Fruit fly (Drosophila melanogaster) whole organism, embryonic: ENCODE data around the gene amos.
A peak's percentile ranks its signal among the peaks of the same experiment; 100 is the strongest.

Experiments
- CG10366 ChIP-seq: fragments of 200-800 bp; sonication (Bioruptor generic); IDR thresholded peaks from 2 replicates; pipeline ENCODE4 v1.3.6; 2022; ENCODE audit warnings: missing biosample characterization, missing genetic modification characterization
- CG10431 ChIP-seq: fragments of 200-800 bp; sonication (Bioruptor generic); optimal IDR thresholded peaks from 3 replicates; lab custom pipeline; 2018; ENCODE audit warnings: missing biosample characterization, mild to moderate bottlenecking, missing genetic modification characterization
- CG11723 ChIP-seq: fragments of 200-800 bp; sonication (Bioruptor generic); optimal IDR thresholded peaks from 2 replicates; lab custom pipeline; 2017; ENCODE audit warnings: missing biosample characterization, mild to moderate bottlenecking, missing genetic modification characterization
- CG12155 ChIP-seq: fragments of 200-800 bp; sonication (Bioruptor generic); optimal IDR thresholded peaks from 3 replicates; lab custom pipeline; 2016; ENCODE audit warnings: missing biosample characterization, missing genetic modification characterization
- CG13775 ChIP-seq: fragments of 200-800 bp; sonication (Bioruptor generic); optimal IDR thresholded peaks from 3 replicates; lab custom pipeline; 2017; ENCODE audit warnings: missing biosample characterization, mild to moderate bottlenecking, missing genetic modification characterization
- CG14014 ChIP-seq: fragments of 200-800 bp; sonication (Bioruptor generic); IDR thresholded peaks from 2 replicates; pipeline ENCODE4 v1.3.6; 2022; ENCODE audit warnings: missing biosample characterization, missing genetic modification characterization
- CG14050 ChIP-seq: fragments of 200-800 bp; sonication (Bioruptor generic); IDR thresholded peaks from 3 replicates; pipeline ENCODE4 v1.3.6; 2022; ENCODE audit warnings: missing biosample characterization, missing genetic modification characterization
- CG15073 ChIP-seq: fragments of 200-800 bp; sonication (Bioruptor generic); optimal IDR thresholded peaks from 2 replicates; lab custom pipeline; 2016; ENCODE audit warnings: missing biosample characterization, missing genetic modification characterization
- CG15601 ChIP-seq: fragments of 200-800 bp; sonication (Bioruptor generic); optimal IDR thresholded peaks from 3 replicates; lab custom pipeline; 2019; ENCODE audit warnings: missing biosample characterization, mild to moderate bottlenecking, missing genetic modification characterization, moderate library complexity
- CG17359 ChIP-seq: fragments of 200-800 bp; sonication (Bioruptor generic); optimal IDR thresholded peaks from 3 replicates; lab custom pipeline; 2018; ENCODE audit warnings: missing biosample characterization, mild to moderate bottlenecking, missing genetic modification characterization, moderate library complexity
- CG18599 ChIP-seq: fragments of 200-800 bp; sonication (Bioruptor generic); optimal IDR thresholded peaks from 3 replicates; lab custom pipeline; 2017; ENCODE audit warnings: missing biosample characterization, missing genetic modification characterization, mild to moderate bottlenecking, moderate library complexity, missing genetic modification reagents
- CG2129 ChIP-seq: fragments of 200-800 bp; sonication (Bioruptor generic); IDR thresholded peaks from 2 replicates; pipeline ENCODE4 v1.3.6; 2022; ENCODE audit warnings: missing biosample characterization, missing genetic modification characterization; ENCODE audit not compliant: partially characterized antibody
- CG34422 ChIP-seq: fragments of 200-800 bp; sonication (Bioruptor generic); IDR thresholded peaks from 3 replicates; pipeline ENCODE4 v1.3.6; 2022; ENCODE audit warnings: missing biosample characterization, missing genetic modification characterization
- CG4360 ChIP-seq: fragments of 200-800 bp; sonication (Bioruptor generic); IDR thresholded peaks from 2 replicates; pipeline ENCODE4 v1.3.6; 2022; ENCODE audit warnings: missing biosample characterization, missing genetic modification characterization
- CG4617 ChIP-seq: fragments of 200-800 bp; sonication (Bioruptor generic); optimal IDR thresholded peaks from 3 replicates; lab custom pipeline; 2016; ENCODE audit warnings: missing biosample characterization, missing genetic modification characterization, borderline replicate concordance
- CG6683 ChIP-seq: fragments of 200-800 bp; sonication (Bioruptor generic); optimal IDR thresholded peaks from 2 replicates; lab custom pipeline; 2017; ENCODE audit warnings: missing biosample characterization, mild to moderate bottlenecking, missing genetic modification characterization, missing genetic modification reagents
- CG8478 ChIP-seq: fragments of >200 bp; optimal IDR thresholded peaks from 2 replicates; lab custom pipeline; 2018
- Camta ChIP-seq: fragments of 200-800 bp; sonication (Bioruptor generic); optimal IDR thresholded peaks from 2 replicates; lab custom pipeline; 2016; ENCODE audit warnings: missing biosample characterization, missing genetic modification characterization
- Chrac-16 ChIP-seq: fragments of 200-800 bp; sonication (Bioruptor generic); optimal IDR thresholded peaks from 3 replicates; lab custom pipeline; 2016; ENCODE audit warnings: missing biosample characterization, missing genetic modification characterization
- D ChIP-seq, 2 experiments: fragments of 200-800 bp in 1 of 2; fragments of >200 bp in 1 of 2; sonication (Bioruptor generic) in 1 of 2; optimal IDR thresholded peaks; 2 replicates in 1 of 2; 3 replicates in 1 of 2; lab custom pipeline; 2017; ENCODE audit warnings: mild to moderate bottlenecking in 1 of 2, missing biosample characterization in 1 of 2, missing genetic modification characterization in 1 of 2, missing genetic modification reagents in 1 of 2
- ERR ChIP-seq: fragments of 200-800 bp; sonication (Bioruptor generic); optimal IDR thresholded peaks from 2 replicates; lab custom pipeline; 2016; ENCODE audit warnings: missing biosample characterization, missing genetic modification characterization
- H2.0 ChIP-seq: fragments of 200-800 bp; sonication (Bioruptor generic); IDR thresholded peaks from 2 replicates; pipeline ENCODE4 v1.3.6; 2022; ENCODE audit warnings: missing biosample characterization, missing genetic modification characterization
- HLH54F ChIP-seq: fragments of 200-800 bp; sonication (Bioruptor generic); optimal IDR thresholded peaks from 3 replicates; lab custom pipeline; 2016; ENCODE audit warnings: missing biosample characterization, missing genetic modification characterization
- Kr ChIP-seq: fragments of 200-800 bp; sonication (Bioruptor generic); optimal IDR thresholded peaks from 2 replicates; lab custom pipeline; 2017; ENCODE audit warnings: missing biosample characterization, mild to moderate bottlenecking, missing genetic modification characterization
- Nf-YB ChIP-seq: fragments of 200-800 bp; sonication (Bioruptor generic); optimal IDR thresholded peaks from 3 replicates; lab custom pipeline; 2019; ENCODE audit warnings: missing biosample characterization, mild to moderate bottlenecking, missing genetic modification characterization, moderate library complexity
- PHDP ChIP-seq: fragments of 200-800 bp; sonication (Bioruptor generic); optimal IDR thresholded peaks from 3 replicates; lab custom pipeline; 2018; ENCODE audit warnings: missing biosample characterization, mild to moderate bottlenecking, missing genetic modification characterization, moderate library complexity
- Sox100B ChIP-seq: fragments of 200-800 bp; sonication (Bioruptor generic); optimal IDR thresholded peaks from 3 replicates; lab custom pipeline; 2018; ENCODE audit warnings: missing biosample characterization, mild to moderate bottlenecking, missing genetic modification characterization
- Spps ChIP-seq: fragments of 200-800 bp; sonication (Bioruptor generic); optimal IDR thresholded peaks from 2 replicates; lab custom pipeline; 2018; ENCODE audit warnings: missing biosample characterization, mild to moderate bottlenecking, missing genetic modification characterization
- ara ChIP-seq: fragments of 200-800 bp; sonication (Bioruptor generic); IDR thresholded peaks from 2 replicates; pipeline ENCODE4 v1.3.6; 2022; ENCODE audit warnings: missing biosample characterization, missing genetic modification characterization
- cas ChIP-seq: fragments of 200-800 bp; sonication (Bioruptor generic); IDR thresholded peaks from 2 replicates; pipeline ENCODE4 v1.3.6; 2022; ENCODE audit warnings: missing biosample characterization, missing genetic modification characterization
- cato ChIP-seq: fragments of 200-800 bp; sonication (Bioruptor generic); optimal IDR thresholded peaks from 2 replicates; lab custom pipeline; 2016; ENCODE audit warnings: missing biosample characterization, missing genetic modification characterization, borderline replicate concordance
- croc ChIP-seq: fragments of 200-800 bp; sonication (Bioruptor generic); conservative IDR thresholded peaks from 3 replicates; pipeline ENCODE4 v1.3.6; 2022; ENCODE audit warnings: missing biosample characterization, missing genetic modification characterization
- crol ChIP-seq: fragments of 200-800 bp; sonication (Bioruptor generic); IDR thresholded peaks from 2 replicates; pipeline ENCODE4 v1.3.6; 2022; ENCODE audit warnings: missing biosample characterization, missing genetic modification characterization
- danr ChIP-seq: fragments of 200-800 bp; sonication (Bioruptor generic); IDR thresholded peaks from 2 replicates; pipeline ENCODE4 v1.3.6; 2022; ENCODE audit warnings: missing biosample characterization, missing genetic modification characterization
- dysf ChIP-seq: fragments of 200-800 bp; sonication (Bioruptor generic); IDR thresholded peaks from 3 replicates; pipeline ENCODE4 v1.3.6; 2022; ENCODE audit warnings: missing biosample characterization, missing genetic modification characterization
- eyg ChIP-seq: fragments of 200-800 bp; sonication (Bioruptor generic); optimal IDR thresholded peaks from 3 replicates; lab custom pipeline; 2016; ENCODE audit warnings: missing biosample characterization, missing genetic modification characterization
- ftz-f1 ChIP-seq: fragments of 200-800 bp; sonication (Bioruptor generic); optimal IDR thresholded peaks from 2 replicates; lab custom pipeline; 2016; ENCODE audit warnings: missing biosample characterization, missing genetic modification characterization
- kay ChIP-seq: fragments of 200-800 bp; sonication (Bioruptor generic); optimal IDR thresholded peaks from 2 replicates; lab custom pipeline; 2016; ENCODE audit warnings: missing biosample characterization, missing genetic modification characterization
- ken ChIP-seq: fragments of 200-800 bp; sonication (Bioruptor generic); IDR thresholded peaks from 3 replicates; pipeline ENCODE4 v1.3.6; 2022; ENCODE audit warnings: missing biosample characterization, missing genetic modification characterization
- lmd ChIP-seq: fragments of 200-800 bp; sonication (Bioruptor generic); IDR thresholded peaks from 2 replicates; pipeline ENCODE4 v1.3.6; 2022; ENCODE audit warnings: missing biosample characterization, missing genetic modification characterization
- pnt ChIP-seq: fragments of 200-800 bp; sonication (Bioruptor generic); optimal IDR thresholded peaks from 3 replicates; lab custom pipeline; 2016; ENCODE audit warnings: missing biosample characterization, missing genetic modification characterization
- repo ChIP-seq: fragments of 200-800 bp; sonication (Bioruptor generic); optimal IDR thresholded peaks from 2 replicates; lab custom pipeline; 2016; ENCODE audit warnings: missing biosample characterization, missing genetic modification characterization
- schlank ChIP-seq: fragments of 200-800 bp; sonication (Bioruptor generic); optimal IDR thresholded peaks from 2 replicates; lab custom pipeline; 2018; ENCODE audit warnings: missing biosample characterization, mild to moderate bottlenecking, missing genetic modification characterization
- slou ChIP-seq: fragments of 200-800 bp; sonication (Bioruptor generic); optimal IDR thresholded peaks from 3 replicates; lab custom pipeline; 2016; ENCODE audit warnings: missing biosample characterization, missing genetic modification characterization
- tgo ChIP-seq: fragments of 200-800 bp; sonication (Bioruptor generic); IDR thresholded peaks from 3 replicates; pipeline ENCODE4 v1.3.6; 2022; ENCODE audit warnings: missing biosample characterization, missing genetic modification characterization
- toy ChIP-seq: fragments of 200-800 bp; sonication (Bioruptor generic); IDR thresholded peaks from 2 replicates; pipeline ENCODE4 v1.3.6; 2022; ENCODE audit warnings: missing biosample characterization, missing genetic modification characterization
- ttk ChIP-seq: fragments of 200-800 bp; sonication (Bioruptor generic); IDR thresholded peaks from 2 replicates; pipeline ENCODE4 v2.1.2; 2022; ENCODE audit warnings: missing biosample characterization, missing genetic modification characterization
- unc-4 ChIP-seq: fragments of 200-800 bp; sonication (Bioruptor generic); IDR thresholded peaks from 2 replicates; pipeline ENCODE4 v1.3.6; 2022; ENCODE audit warnings: missing biosample characterization, missing genetic modification characterization; ENCODE audit not compliant: partially characterized antibody
- zf30C ChIP-seq: fragments of 200-800 bp; sonication (Bioruptor generic); optimal IDR thresholded peaks from 3 replicates; lab custom pipeline; 2018; ENCODE audit warnings: missing biosample characterization, mild to moderate bottlenecking, missing genetic modification characterization

amos gene

dm6 chr2L:18566235-18567158, 30.2 kb downstream of the amos start (continued):
- TF ChIP-seq ERR (GFP tag; lab: Kevin White, UChicago) (no peak), CG14050 (GFP tag; lab: Robert Waterston, UW) (no peak), D (optimal IDR thresholded peaks at IDR 0.05; lab: Kevin White, UChicago) (no peak), D (GFP tag; optimal IDR thresholded peaks at IDR 0.05; lab: Kevin White, UChicago) (peak; percentile 16), H2.0 (GFP tag; lab: Robert Waterston, UW) (no peak), cato (no peak), CG4617 (GFP tag; lab: Kevin White, UChicago) (no peak), CG13775 (peak; percentile 26), CG8478 (lab: Kevin White, UChicago) (no peak), croc (GFP tag; lab: Robert Waterston, UW) (no peak), schlank (tag; lab: Kevin White, UChicago) (no peak), CG18599 (GFP tag; lab: Kevin White, UChicago) (no peak), Chrac-16 (GFP tag; lab: Kevin White, UChicago) (peak; percentile 9), danr (GFP tag; lab: Robert Waterston, UW) (no peak), CG6683 (GFP tag; lab: Kevin White, UChicago) (no peak), CG10431 (no peak), crol (GFP tag; lab: Robert Waterston, UW) (no peak), zf30C (GFP tag; lab: Kevin White, UChicago) (peak; percentile 46), CG12155 (peak; percentile 16), PHDP (peak; percentile 54), ftz-f1 (peak; percentile 65), toy (no peak), slou (GFP tag; lab: Kevin White, UChicago) (no peak), Camta (GFP tag; lab: Kevin White, UChicago) (no peak), Sox100B (GFP tag; lab: Kevin White, UChicago) (peak; percentile 42), CG15073 (GFP tag; lab: Kevin White, UChicago) (no peak), kay (GFP tag; lab: Kevin White, UChicago) (no peak), Nf-YB (GFP tag; lab: Kevin White, UChicago) (no peak), CG2129 (no peak), ttk (no peak), CG17359 (no peak), cas (GFP tag; lab: Robert Waterston, UW) (no peak), Spps (tag; lab: Kevin White, UChicago) (no peak), ara (no peak; the same call in 1 of the 2 replicates), CG4360 (GFP tag; lab: Robert Waterston, UW) (no peak), unc-4 (GFP tag; lab: Robert Waterston, UW) (no peak), ken (no peak; the same call in 2 of the 3 replicates), lmd (peak; percentile 30; the same call in 1 of the 2 replicates), HLH54F (GFP tag; lab: Kevin White, UChicago) (no peak), CG34422 (GFP tag; lab: Robert Waterston, UW) (0 out of 3 replicates have a peak, but pooled peaks have one; percentile 15), CG10366 (GFP tag; lab: Robert Waterston, UW) (no peak), pnt (GFP tag; lab: Kevin White, UChicago) (no peak), CG15601 (tag; lab: Kevin White, UChicago) (peak; percentile 48), CG14014 (GFP tag; lab: Robert Waterston, UW) (no peak), Kr (GFP tag; lab: Kevin White, UChicago) (no peak), repo (GFP tag; lab: Kevin White, UChicago) (no peak), CG11723 (GFP tag; lab: Kevin White, UChicago) (no peak), dysf (GFP tag; lab: Robert Waterston, UW) (peak; percentile 39; the same call in 2 of the 3 replicates), tgo (GFP tag; lab: Robert Waterston, UW) (no peak), eyg (GFP tag; lab: Kevin White, UChicago) (no peak)
